Fruit fly (Drosophila melanogaster) S2 (cell line): ENCODE data around the gene teq.

Source experiments
- CG8478 ChIP-seq: fragments of >200 bp; optimal IDR thresholded peaks from 2 replicates; lab custom pipeline; 2018
- CTCF ChIP-seq, 2 experiments: fragments of >200 bp; optimal IDR thresholded peaks; 2 replicates each; lab custom pipeline; 2018

- TF ChIP-seq CTCF (optimal IDR thresholded peaks at IDR 0.05; lab: Kevin White, UChicago) = no peak
- no peak for TF ChIP-seq CG8478 (lab: Kevin White, UChicago)
These were observed 35.3 kb upstream of the teq start for dm6 chr3L:9039189-9039588.
